Fruit fly (Drosophila melanogaster) whole organism, prepupa: ENCODE results near the gene CG5397.

Experiments used
- CG31627 ChIP-seq: fragments of 200-800 bp; sonication (Bioruptor generic); optimal IDR thresholded peaks from 3 replicates; lab custom pipeline; 2016; ENCODE audit warnings: missing biosample characterization, missing genetic modification characterization
- CG4318 ChIP-seq: fragments of 200-800 bp; sonication (Bioruptor generic); optimal IDR thresholded peaks from 3 replicates; lab custom pipeline; 2017; ENCODE audit warnings: missing biosample characterization, mild to moderate bottlenecking, missing genetic modification characterization
- CG8119 ChIP-seq: fragments of 200-800 bp; sonication (Bioruptor generic); IDR thresholded peaks from 3 replicates; pipeline ENCODE4 v1.3.6; 2022; ENCODE audit warnings: missing biosample characterization, missing genetic modification characterization
- ss ChIP-seq, 2 experiments: fragments of 200-800 bp; sonication (Bioruptor generic); optimal IDR thresholded peaks; 2 replicates in 1 of 2; 3 replicates in 1 of 2; lab custom pipeline; 2017 to 2018; ENCODE audit warnings: mild to moderate bottlenecking in 2 of 2, missing biosample characterization in 2 of 2, missing genetic modification characterization in 2 of 2, moderate library complexity in 1 of 2

Gene CG5397

dm6 chr2L:1262684-1263083 is 22.8 kb downstream of the CG5397 start:
- TF ChIP-seq CG4318 (GFP tag; lab: Kevin White, UChicago), result no peak
- TF ChIP-seq CG31627, result no peak
- TF ChIP-seq CG8119 (GFP tag; lab: Robert Waterston, UW), result no peak
- TF ChIP-seq ss (GFP tag; optimal IDR thresholded peaks at IDR 0.05; lab: Kevin White, UChicago), result no peak
